Fruit fly (Drosophila melanogaster) whole organism, embryonic: ENCODE data around the gene CG15728.

ENCODE experiments used
- ATbp ChIP-seq: fragments of 200-800 bp; sonication (Bioruptor generic); optimal IDR thresholded peaks from 2 replicates; lab custom pipeline; 2017; ENCODE audit warnings: missing biosample characterization, mild to moderate bottlenecking, missing genetic modification characterization, missing genetic modification reagents
- Antp ChIP-seq: fragments of 200-800 bp; sonication (Bioruptor generic); optimal IDR thresholded peaks from 3 replicates; lab custom pipeline; 2016; ENCODE audit warnings: missing biosample characterization, missing genetic modification characterization
- Atf3 ChIP-seq: fragments of 200-800 bp; sonication (Bioruptor generic); optimal IDR thresholded peaks from 3 replicates; lab custom pipeline; 2016; ENCODE audit warnings: missing biosample characterization, missing genetic modification characterization
- CG10147 ChIP-seq: fragments of 200-800 bp; sonication (Bioruptor generic); optimal IDR thresholded peaks from 2 replicates; lab custom pipeline; 2019; ENCODE audit warnings: missing biosample characterization, mild to moderate bottlenecking, missing genetic modification characterization, moderate library complexity
- CG10431 ChIP-seq: fragments of 200-800 bp; sonication (Bioruptor generic); optimal IDR thresholded peaks from 3 replicates; lab custom pipeline; 2018; ENCODE audit warnings: missing biosample characterization, mild to moderate bottlenecking, missing genetic modification characterization
- CG10543 ChIP-seq: fragments of 200-800 bp; sonication (Bioruptor generic); optimal IDR thresholded peaks from 3 replicates; lab custom pipeline; 2017; ENCODE audit warnings: missing biosample characterization, mild to moderate bottlenecking, missing genetic modification characterization, moderate library complexity
- CG11504 ChIP-seq: fragments of 200-800 bp; sonication (Bioruptor generic); optimal IDR thresholded peaks from 3 replicates; lab custom pipeline; 2019; ENCODE audit warnings: missing biosample characterization, mild to moderate bottlenecking, missing genetic modification characterization, moderate library complexity
- CG11723 ChIP-seq: fragments of 200-800 bp; sonication (Bioruptor generic); optimal IDR thresholded peaks from 2 replicates; lab custom pipeline; 2017; ENCODE audit warnings: missing biosample characterization, mild to moderate bottlenecking, missing genetic modification characterization
- CG13624 ChIP-seq: fragments of 200-800 bp; sonication (Bioruptor generic); optimal IDR thresholded peaks from 2 replicates; lab custom pipeline; 2016; ENCODE audit warnings: missing biosample characterization, missing genetic modification characterization
- CG14014 ChIP-seq: fragments of 200-800 bp; sonication (Bioruptor generic); IDR thresholded peaks from 2 replicates; pipeline ENCODE4 v1.3.6; 2022; ENCODE audit warnings: missing biosample characterization, missing genetic modification characterization
- CG17328 ChIP-seq: fragments of 200-800 bp; sonication (Bioruptor generic); IDR thresholded peaks from 2 replicates; pipeline ENCODE4 v1.3.6; 2022; ENCODE audit warnings: missing biosample characterization, missing genetic modification characterization
- CG18262 ChIP-seq: fragments of 200-800 bp; optimal IDR thresholded peaks from 3 replicates; lab custom pipeline; 2019; ENCODE audit warnings: missing biosample characterization, mild to moderate bottlenecking, missing genetic modification characterization, moderate library complexity
- CG18599 ChIP-seq: fragments of 200-800 bp; sonication (Bioruptor generic); optimal IDR thresholded peaks from 3 replicates; lab custom pipeline; 2017; ENCODE audit warnings: missing biosample characterization, missing genetic modification characterization, mild to moderate bottlenecking, moderate library complexity, missing genetic modification reagents
- CG4820 ChIP-seq: fragments of 200-800 bp; sonication (Bioruptor generic); optimal IDR thresholded peaks from 3 replicates; lab custom pipeline; 2016; ENCODE audit warnings: missing biosample characterization, missing genetic modification characterization
- CG9609 ChIP-seq: fragments of 200-800 bp; sonication (Bioruptor generic); optimal IDR thresholded peaks from 3 replicates; lab custom pipeline; 2016; ENCODE audit warnings: missing biosample characterization, missing genetic modification characterization
- CG9727 ChIP-seq: fragments of 200-800 bp; sonication (Bioruptor generic); optimal IDR thresholded peaks from 3 replicates; lab custom pipeline; 2017; ENCODE audit warnings: missing biosample characterization, mild to moderate bottlenecking, missing genetic modification characterization
- Dbx ChIP-seq: fragments of 200-800 bp; sonication (Bioruptor generic); IDR thresholded peaks from 3 replicates; pipeline ENCODE4 v1.3.6; 2022; ENCODE audit warnings: missing biosample characterization, missing genetic modification characterization
- HHEX ChIP-seq: fragments of 200-800 bp; sonication (Bioruptor generic); optimal IDR thresholded peaks from 3 replicates; lab custom pipeline; 2017; ENCODE audit warnings: missing biosample characterization, mild to moderate bottlenecking, missing genetic modification characterization, missing genetic modification reagents
- Hr3 ChIP-seq: fragments of 200-800 bp; sonication (Bioruptor generic); optimal IDR thresholded peaks from 3 replicates; lab custom pipeline; 2016; ENCODE audit warnings: missing biosample characterization, missing genetic modification characterization
- Med ChIP-seq: fragments of 200-800 bp; sonication (Bioruptor generic); peaks from one replicate; lab custom pipeline; 2016; ENCODE audit warnings: missing biosample characterization, missing genetic modification characterization, mild to moderate bottlenecking, inconsistent platforms, moderate library complexity
- NfI ChIP-seq: fragments of 200-800 bp; sonication (Bioruptor generic); optimal IDR thresholded peaks from 3 replicates; lab custom pipeline; 2018; ENCODE audit warnings: missing biosample characterization, mild to moderate bottlenecking, missing genetic modification characterization, moderate library complexity
- Optix ChIP-seq: fragments of 200-800 bp; sonication (Bioruptor generic); IDR thresholded peaks from 3 replicates; pipeline ENCODE4 v1.3.6; 2022; ENCODE audit warnings: missing biosample characterization, missing genetic modification characterization
- Sox100B ChIP-seq: fragments of 200-800 bp; sonication (Bioruptor generic); optimal IDR thresholded peaks from 3 replicates; lab custom pipeline; 2018; ENCODE audit warnings: missing biosample characterization, mild to moderate bottlenecking, missing genetic modification characterization
- abd-A ChIP-seq: fragments of 200-800 bp; sonication (Bioruptor generic); optimal IDR thresholded peaks from 3 replicates; lab custom pipeline; 2019; ENCODE audit warnings: missing biosample characterization, mild to moderate bottlenecking, missing genetic modification characterization, moderate library complexity
- bab2 ChIP-seq: fragments of 200-800 bp; sonication (Bioruptor generic); optimal IDR thresholded peaks from 2 replicates; lab custom pipeline; 2016; ENCODE audit warnings: missing biosample characterization, missing genetic modification characterization
- bcd ChIP-seq: fragments of 200-800 bp; sonication (Bioruptor generic); optimal IDR thresholded peaks from 2 replicates; lab custom pipeline; 2017; ENCODE audit warnings: missing biosample characterization, mild to moderate bottlenecking, missing genetic modification characterization
- cg ChIP-seq: fragments of 200-800 bp; sonication (Bioruptor generic); optimal IDR thresholded peaks from 3 replicates; lab custom pipeline; 2019; ENCODE audit warnings: missing biosample characterization, mild to moderate bottlenecking, missing genetic modification characterization, moderate library complexity
- chif ChIP-seq, 2 experiments: fragments of 200-800 bp; sonication (Bioruptor generic); optimal IDR thresholded peaks; 3 replicates each; lab custom pipeline; 2016; ENCODE audit warnings: missing biosample characterization in 2 of 2, missing genetic modification characterization in 2 of 2
- dpn ChIP-seq, 2 experiments: fragments of 200-800 bp; sonication (Bioruptor generic); optimal IDR thresholded peaks; 3 replicates each; lab custom pipeline; 2016; ENCODE audit warnings: missing biosample characterization in 2 of 2, missing genetic modification characterization in 2 of 2
- en ChIP-seq: fragments of 200-800 bp; sonication (Bioruptor generic); optimal IDR thresholded peaks from 2 replicates; lab custom pipeline; 2016; ENCODE audit warnings: missing biosample characterization, missing genetic modification characterization
- fd64A ChIP-seq: fragments of 200-800 bp; sonication (Bioruptor generic); optimal IDR thresholded peaks from 3 replicates; lab custom pipeline; 2018; ENCODE audit warnings: missing biosample characterization, mild to moderate bottlenecking, missing genetic modification characterization
- h ChIP-seq: fragments of >200 bp; optimal IDR thresholded peaks from 2 replicates; lab custom pipeline; 2017
- hbn ChIP-seq: fragments of 200-800 bp; sonication (Bioruptor generic); IDR thresholded peaks from 2 replicates; pipeline ENCODE4 v1.3.6; 2022; ENCODE audit warnings: missing biosample characterization, missing genetic modification characterization; ENCODE audit not compliant: partially characterized antibody
- her ChIP-seq: fragments of 200-800 bp; sonication (Bioruptor generic); optimal IDR thresholded peaks from 2 replicates; lab custom pipeline; 2016; ENCODE audit warnings: missing biosample characterization, missing genetic modification characterization
- lab ChIP-seq: fragments of 200-800 bp; sonication (Bioruptor generic); optimal IDR thresholded peaks from 3 replicates; lab custom pipeline; 2017; ENCODE audit warnings: missing biosample characterization, missing genetic modification characterization, mild to moderate bottlenecking, moderate library complexity, missing genetic modification reagents
- lola ChIP-seq, 3 experiments: fragments of >200 bp in 2 of 3; fragments of 200-800 bp in 1 of 3; sonication (Bioruptor generic) in 1 of 3; optimal IDR thresholded peaks; 2 replicates each; lab custom pipeline; 2017 to 2019; ENCODE audit warnings: missing biosample characterization in 3 of 3, missing genetic modification characterization in 3 of 3, mild to moderate bottlenecking in 1 of 3, moderate library complexity in 1 of 3
- org-1 ChIP-seq: fragments of 200-800 bp; sonication (Bioruptor generic); optimal IDR thresholded peaks from 2 replicates; lab custom pipeline; 2017; ENCODE audit warnings: missing biosample characterization, missing genetic modification characterization
- pb ChIP-seq: fragments of 200-800 bp; sonication (Bioruptor generic); optimal IDR thresholded peaks from 3 replicates; lab custom pipeline; 2016; ENCODE audit warnings: missing biosample characterization, missing genetic modification characterization
- pho ChIP-seq: fragments of 200-800 bp; sonication (Bioruptor generic); optimal IDR thresholded peaks from 2 replicates; lab custom pipeline; 2016; ENCODE audit warnings: missing biosample characterization, missing genetic modification characterization
- salm ChIP-seq: fragments of 200-800 bp; sonication (Bioruptor generic); optimal IDR thresholded peaks from 2 replicates; lab custom pipeline; 2018; ENCODE audit warnings: missing biosample characterization, mild to moderate bottlenecking, missing genetic modification characterization
- slou ChIP-seq: fragments of 200-800 bp; sonication (Bioruptor generic); optimal IDR thresholded peaks from 3 replicates; lab custom pipeline; 2016; ENCODE audit warnings: missing biosample characterization, missing genetic modification characterization
- so ChIP-seq: fragments of 200-800 bp; sonication (Bioruptor generic); IDR thresholded peaks from 3 replicates; pipeline ENCODE4 v1.3.6; 2022; ENCODE audit warnings: missing biosample characterization, missing genetic modification characterization
- sug ChIP-seq: fragments of 200-800 bp; optimal IDR thresholded peaks from 2 replicates; lab custom pipeline; 2019; ENCODE audit warnings: missing biosample characterization, mild to moderate bottlenecking, missing genetic modification characterization, moderate library complexity
- tna ChIP-seq: fragments of 200-800 bp; sonication (Bioruptor generic); IDR thresholded peaks from 2 replicates; pipeline ENCODE4 v1.3.6; 2022; ENCODE audit warnings: missing biosample characterization, missing genetic modification characterization; ENCODE audit not compliant: partially characterized antibody
- tup ChIP-seq: fragments of 200-800 bp; sonication (Bioruptor generic); optimal IDR thresholded peaks from 2 replicates; lab custom pipeline; 2016; ENCODE audit warnings: missing biosample characterization, mild to moderate bottlenecking, missing genetic modification characterization, moderate library complexity
- twi ChIP-seq: fragments of 200-800 bp; optimal IDR thresholded peaks from 2 replicates; lab custom pipeline; 2019; ENCODE audit warnings: missing biosample characterization, mild to moderate bottlenecking, missing genetic modification characterization, moderate library complexity
- vvl ChIP-seq: fragments of 200-800 bp; sonication (Bioruptor generic); IDR thresholded peaks from 2 replicates; pipeline ENCODE4 v1.3.6; 2022; ENCODE audit warnings: missing biosample characterization, missing genetic modification characterization
- wdn ChIP-seq: fragments of 200-800 bp; sonication (Bioruptor generic); IDR thresholded peaks from 2 replicates; pipeline ENCODE4 v1.3.6; 2022; ENCODE audit warnings: missing biosample characterization, missing genetic modification characterization

CG15728 gene

DNA sequence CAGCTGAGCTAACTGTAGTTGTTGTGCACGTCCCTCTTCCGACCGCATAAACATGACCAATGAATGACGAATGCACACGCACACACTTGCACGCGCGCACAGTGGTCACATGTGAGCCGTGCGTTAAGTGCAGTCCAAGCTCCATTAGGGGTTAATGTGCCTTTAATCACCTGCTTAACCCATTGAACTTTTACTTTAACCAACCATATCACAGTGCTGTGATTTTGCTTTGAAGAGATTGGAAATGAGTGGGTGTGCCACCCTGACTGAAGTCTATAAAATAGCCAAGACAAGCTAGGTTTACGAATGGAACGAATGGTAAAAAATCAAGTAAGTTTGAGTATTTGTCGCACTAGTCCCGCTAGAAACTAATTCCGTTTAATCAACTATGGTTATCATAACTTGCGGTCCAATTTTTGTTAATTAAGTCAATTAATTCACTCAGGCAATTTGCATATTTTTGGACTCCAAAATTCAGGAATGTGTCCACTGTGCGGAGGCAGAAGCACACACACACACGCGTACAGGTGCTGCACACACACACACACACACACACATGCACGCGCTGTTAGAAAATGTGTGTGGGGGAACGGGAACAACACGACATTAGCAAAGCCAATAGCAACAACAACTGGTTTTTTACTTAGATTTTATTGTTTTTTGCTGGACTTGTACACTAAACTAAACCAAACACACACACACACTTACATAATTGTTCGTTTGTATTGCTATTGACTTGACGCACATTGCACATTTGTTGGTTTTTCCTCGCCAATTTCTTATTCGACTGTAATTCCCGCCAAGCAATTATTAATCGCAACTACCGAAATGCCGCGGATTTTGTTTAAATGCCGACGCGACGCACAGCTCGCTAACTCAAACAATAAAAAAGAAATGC, 32.6 kb upstream of the CG15728 start (continued):
- TF ChIP-seq CG18599 (peak; percentile 37), Hr3 (GFP tag; lab: Kevin White, UChicago) (peak; percentile 22), Antp (peak; percentile 13), ATbp (peak; percentile 22), CG11504 (peak; percentile 66), lab (peak; percentile 28), fd64A (GFP tag; lab: Kevin White, UChicago) (peak; percentile 47), pb (GFP tag; lab: Kevin White, UChicago) (peak; percentile 48), org-1 (peak; percentile 56), Dbx (GFP tag; lab: Robert Waterston, UW) (no peak), lola (GFP tag; optimal IDR thresholded peaks at IDR 0.05; lab: Kevin White, UChicago) (peak in 1 of 3 experiments; percentile 68), CG10147 (GFP tag; lab: Kevin White, UChicago) (no peak), CG13624 (GFP tag; lab: Kevin White, UChicago) (peak; percentile 12), CG11723 (GFP tag; lab: Kevin White, UChicago) (peak; percentile 12), wdn (no peak), NfI (peak; percentile 16), Optix (no peak; the same call in 2 of the 3 replicates), salm (tag; lab: Kevin White, UChicago) (no peak), hbn (GFP tag; lab: Robert Waterston, UW) (no peak), cg (GFP tag; lab: Kevin White, UChicago) (peak; percentile 96), twi (tag; lab: Kevin White, UChicago) (peak; percentile 13), CG14014 (0 out of 2 replicates have a peak, but pooled peaks have one; percentile 12), tup (GFP tag; lab: Kevin White, UChicago) (no peak), Atf3 (GFP tag; lab: Kevin White, UChicago) (peak; percentile 43), bcd (peak; percentile 32), h (no peak), bab2 (GFP tag; lab: Kevin White, UChicago) (peak; percentile 14), HHEX (GFP tag; lab: Kevin White, UChicago) (peak; percentile 20), CG4820 (GFP tag; lab: Kevin White, UChicago) (peak; percentile 43), dpn (GFP tag; optimal IDR thresholded peaks at IDR 0.05; lab: Kevin White, UChicago) (peak; percentile 27 to 44), slou (GFP tag; lab: Kevin White, UChicago) (no peak), vvl (peak; percentile 87), so (no peak), abd-A (tag; lab: Kevin White, UChicago) (no peak), Med (GFP tag; lab: Kevin White, UChicago) (peak; percentile 79), tna (no peak), CG9609 (GFP tag; lab: Kevin White, UChicago) (peak; percentile 64), Sox100B (GFP tag; lab: Kevin White, UChicago) (peak; percentile 77), en (peak; percentile 15), pho (GFP tag; lab: Kevin White, UChicago) (peak; percentile 19), chif (GFP tag; optimal IDR thresholded peaks at IDR 0.05; lab: Kevin White, UChicago) (peak; percentile 31 to 55), CG18262 (peak; percentile 68), sug (tag; lab: Kevin White, UChicago) (no peak), her (GFP tag; lab: Kevin White, UChicago) (peak; percentile 22), CG10543 (peak; percentile 52), CG17328 (0 out of 2 replicates have a peak, but pooled peaks have one; percentile 10), CG9727 (GFP tag; lab: Kevin White, UChicago) (peak; percentile 63), CG10431 (GFP tag; lab: Kevin White, UChicago) (peak; percentile 25)
